Worm (Caenorhabditis elegans) whole organism, L1 larva: ENCODE data around the gene lars-1.
A peak's percentile ranks its signal among the peaks of the same experiment; 100 is the strongest.

Experiments
- C16A3.4 ChIP-seq: fragments of 150-350 bp; optimal IDR thresholded peaks from 2 replicates; lab custom pipeline; 2014; ENCODE audit warnings: missing biosample characterization, missing genetic modification characterization
- F16B12.6 ChIP-seq: fragments of 150-350 bp; optimal IDR thresholded peaks from 2 replicates; lab custom pipeline; 2014; ENCODE audit warnings: missing biosample characterization, missing genetic modification characterization
- Y116A8C.19 ChIP-seq: sonication (generic microtip); optimal IDR thresholded peaks from 2 replicates; lab custom pipeline; 2016; ENCODE audit warnings: missing compliant biosample characterization, missing genetic modification characterization, borderline replicate concordance
- alr-1 ChIP-seq: fragments of 200-800 bp; sonication (Bioruptor generic); optimal IDR thresholded peaks from 2 replicates; lab custom pipeline; 2018; ENCODE audit warnings: borderline replicate concordance, mild to moderate bottlenecking, missing genetic modification characterization, missing compliant biosample characterization
- blmp-1 ChIP-seq: fragments of 150-350 bp; optimal IDR thresholded peaks from 2 replicates; lab custom pipeline; 2014; ENCODE audit warnings: missing biosample characterization, missing genetic modification characterization
- ceh-8 ChIP-seq: fragments of 200-800 bp; sonication (Bioruptor generic); optimal IDR thresholded peaks from 2 replicates; lab custom pipeline; 2018; ENCODE audit warnings: mild to moderate bottlenecking, missing genetic modification characterization, moderate library complexity, missing compliant biosample characterization
- ceh-82 ChIP-seq, 3 experiments: fragments of 150-350 bp in 1 of 3; sonication (generic microtip) in 2 of 3; optimal IDR thresholded peaks; 2 replicates each; lab custom pipeline; 2014 to 2017; ENCODE audit warnings: missing biosample characterization in 3 of 3, missing genetic modification characterization in 3 of 3
- ceh-88 ChIP-seq: fragments of 200-800 bp; sonication (Bioruptor generic); IDR thresholded peaks from 2 replicates; pipeline ENCODE4 v1.3.6; 2022; ENCODE audit warnings: missing genetic modification characterization, missing compliant biosample characterization
- ceh-90 ChIP-seq: sonication (generic microtip); optimal IDR thresholded peaks from 2 replicates; lab custom pipeline; 2016; ENCODE audit warnings: missing genetic modification characterization, missing compliant biosample characterization
- egl-13 ChIP-seq: sonication (generic microtip); optimal IDR thresholded peaks from 2 replicates; lab custom pipeline; 2016; ENCODE audit warnings: missing genotype, missing genetic modification reagents, missing genetic modification characterization, missing compliant biosample characterization
- elt-2 ChIP-seq: sonication (generic microtip); optimal IDR thresholded peaks from 2 replicates; lab custom pipeline; 2016; ENCODE audit warnings: missing genetic modification characterization, mild to moderate bottlenecking, inconsistent platforms, missing compliant biosample characterization, missing genetic modification reagents
- elt-3 ChIP-seq, 6 experiments: fragments of 150-350 bp in 1 of 6; sonication (generic microtip); optimal IDR thresholded peaks; 2 replicates each; lab custom pipeline; 2017 to 2018; ENCODE audit warnings: missing biosample characterization in 6 of 6, missing genetic modification characterization in 6 of 6, inconsistent platforms in 1 of 6
- ets-5 ChIP-seq: fragments of 200-800 bp; sonication (Bioruptor generic); IDR thresholded peaks from 2 replicates; pipeline ENCODE4 v1.3.6; 2022; ENCODE audit warnings: missing genetic modification characterization, missing compliant biosample characterization
- fkh-4 ChIP-seq: sonication (generic microtip); optimal IDR thresholded peaks from 2 replicates; lab custom pipeline; 2016; ENCODE audit warnings: missing compliant biosample characterization, missing genetic modification characterization, borderline replicate concordance
- fos-1 ChIP-seq: fragments of 150-350 bp; optimal IDR thresholded peaks from 2 replicates; lab custom pipeline; 2014; ENCODE audit warnings: missing biosample characterization, missing genetic modification characterization
- irx-1 ChIP-seq: sonication (generic microtip); optimal IDR thresholded peaks from 2 replicates; lab custom pipeline; 2016; ENCODE audit warnings: missing genetic modification characterization, missing compliant biosample characterization
- lin-14 ChIP-seq: fragments of 200-800 bp; sonication (Bioruptor generic); optimal IDR thresholded peaks from 2 replicates; lab custom pipeline; 2018; ENCODE audit warnings: mild to moderate bottlenecking, missing genetic modification characterization, moderate library complexity, missing compliant biosample characterization
- lin-15B ChIP-seq: fragments of 150-350 bp; sonication (generic microtip); optimal IDR thresholded peaks from 3 replicates; lab custom pipeline; 2014; ENCODE audit warnings: missing biosample characterization, missing genetic modification characterization
- lir-3 ChIP-seq: sonication (generic microtip); optimal IDR thresholded peaks from 2 replicates; lab custom pipeline; 2016; ENCODE audit warnings: mild to moderate bottlenecking, missing genetic modification characterization, moderate library complexity, missing compliant biosample characterization; ENCODE audit not compliant: poor library complexity
- lsy-2 ChIP-seq, 2 experiments: fragments of 150-350 bp; optimal IDR thresholded peaks; 2 replicates each; lab custom pipeline; 2014; ENCODE audit warnings: missing biosample characterization in 2 of 2, missing genetic modification characterization in 2 of 2
- mab-9 ChIP-seq: fragments of 200-800 bp; sonication (Bioruptor generic); IDR thresholded peaks from 2 replicates; pipeline ENCODE4 v1.3.6; 2022; ENCODE audit warnings: missing genetic modification reagents, missing genetic modification characterization, missing compliant biosample characterization
- mdl-1 ChIP-seq, 2 experiments: fragments of 150-350 bp; optimal IDR thresholded peaks; 2 replicates each; lab custom pipeline; 2014 to 2017; ENCODE audit warnings: missing biosample characterization in 2 of 2, missing genetic modification characterization in 2 of 2, inconsistent platforms in 1 of 2
- nhr-11 ChIP-seq: fragments of 150-350 bp; optimal IDR thresholded peaks from 2 replicates; lab custom pipeline; 2014; ENCODE audit warnings: missing biosample characterization, missing genetic modification characterization
- nhr-12 ChIP-seq: sonication (generic microtip); optimal IDR thresholded peaks from 2 replicates; lab custom pipeline; 2017; ENCODE audit warnings: missing biosample characterization, missing genetic modification characterization
- nhr-19 ChIP-seq: fragments of 200-800 bp; sonication (Bioruptor generic); conservative IDR thresholded peaks from 2 replicates; pipeline ENCODE4 v1.3.6; 2022; ENCODE audit warnings: missing genetic modification characterization, missing compliant biosample characterization
- nhr-237 ChIP-seq: fragments of 150-350 bp; optimal IDR thresholded peaks from 2 replicates; lab custom pipeline; 2014; ENCODE audit warnings: missing biosample characterization, missing genetic modification characterization
- nhr-28 ChIP-seq: fragments of 150-350 bp; optimal IDR thresholded peaks from 2 replicates; lab custom pipeline; 2014; ENCODE audit warnings: missing biosample characterization, missing genetic modification characterization
- nhr-47 ChIP-seq: sonication (generic microtip); optimal IDR thresholded peaks from 2 replicates; lab custom pipeline; 2016; ENCODE audit warnings: mild to moderate bottlenecking, missing genetic modification characterization, moderate library complexity, missing compliant biosample characterization
- nhr-76 ChIP-seq: sonication (generic microtip); optimal IDR thresholded peaks from 2 replicates; lab custom pipeline; 2017; ENCODE audit warnings: missing biosample characterization, missing genetic modification characterization
- nhr-85 ChIP-seq: sonication (generic microtip); peaks from one replicate; lab custom pipeline; 2016; ENCODE audit warnings: missing genetic modification characterization, inconsistent platforms, missing compliant biosample characterization
- nhr-90 ChIP-seq: sonication (generic microtip); optimal IDR thresholded peaks from 2 replicates; lab custom pipeline; 2016; ENCODE audit warnings: mild to moderate bottlenecking, missing genetic modification characterization, missing compliant biosample characterization; ENCODE audit not compliant: poor library complexity
- pax-3 ChIP-seq: fragments of 200-800 bp; sonication (Bioruptor generic); optimal IDR thresholded peaks from 2 replicates; lab custom pipeline; 2018; ENCODE audit warnings: mild to moderate bottlenecking, missing genetic modification characterization, moderate library complexity, missing compliant biosample characterization
- rnt-1 ChIP-seq: sonication (generic microtip); optimal IDR thresholded peaks from 2 replicates; lab custom pipeline; 2016; ENCODE audit warnings: mild to moderate bottlenecking, missing genetic modification characterization, moderate library complexity, missing compliant biosample characterization
- skn-1 ChIP-seq: fragments of 150-350 bp; optimal IDR thresholded peaks from 2 replicates; lab custom pipeline; 2014; ENCODE audit warnings: missing biosample characterization, missing genetic modification characterization
- snpc-4 ChIP-seq: fragments of 150-350 bp; optimal IDR thresholded peaks from 2 replicates; lab custom pipeline; 2014; ENCODE audit warnings: missing biosample characterization, missing genetic modification characterization
- snu-23 ChIP-seq: sonication (generic microtip); optimal IDR thresholded peaks from 2 replicates; lab custom pipeline; 2016; ENCODE audit warnings: missing genetic modification characterization, missing compliant biosample characterization
- sptf-1 ChIP-seq: fragments of 150-350 bp; optimal IDR thresholded peaks from 2 replicates; lab custom pipeline; 2014; ENCODE audit warnings: missing biosample characterization, missing genetic modification characterization
- swsn-7 ChIP-seq: sonication (generic microtip); optimal IDR thresholded peaks from 2 replicates; lab custom pipeline; 2016; ENCODE audit warnings: missing genetic modification characterization, missing compliant biosample characterization
- tbx-2 ChIP-seq: sonication (generic microtip); optimal IDR thresholded peaks from 2 replicates; lab custom pipeline; 2016; ENCODE audit warnings: missing genetic modification characterization, missing compliant biosample characterization
- tlp-1 ChIP-seq: fragments of 150-350 bp; optimal IDR thresholded peaks from 2 replicates; lab custom pipeline; 2014; ENCODE audit warnings: missing biosample characterization, missing genetic modification characterization
- unc-130 ChIP-seq: fragments of 150-350 bp; optimal IDR thresholded peaks from 2 replicates; lab custom pipeline; 2017; ENCODE audit warnings: missing biosample characterization, missing genetic modification characterization, inconsistent platforms
- unc-62 ChIP-seq: fragments of 150-350 bp; optimal IDR thresholded peaks from 2 replicates; lab custom pipeline; 2014; ENCODE audit warnings: missing biosample characterization, missing genetic modification reagents, missing genetic modification characterization
- vab-15 ChIP-seq: sonication (generic microtip); optimal IDR thresholded peaks from 2 replicates; lab custom pipeline; 2017; ENCODE audit warnings: missing genotype, mild to moderate bottlenecking, missing genetic modification characterization, missing compliant biosample characterization
- xbp-1 ChIP-seq: sonication (generic microtip); optimal IDR thresholded peaks from 2 replicates; lab custom pipeline; 2016; ENCODE audit warnings: missing genetic modification characterization, missing compliant biosample characterization
- zag-1 ChIP-seq: fragments of 150-350 bp; optimal IDR thresholded peaks from 2 replicates; lab custom pipeline; 2014; ENCODE audit warnings: missing biosample characterization, missing genetic modification characterization
- zip-4 ChIP-seq: fragments of 200-800 bp; sonication (Bioruptor generic); optimal IDR thresholded peaks from 2 replicates; lab custom pipeline; 2018; ENCODE audit warnings: mild to moderate bottlenecking, missing genetic modification characterization, moderate library complexity, missing compliant biosample characterization
- ztf-4 ChIP-seq: fragments of 150-350 bp; optimal IDR thresholded peaks from 2 replicates; lab custom pipeline; 2014; ENCODE audit warnings: missing biosample characterization, missing genetic modification characterization

lars-1 gene

ce11 chrIII:4195306-4196008, 8.9 kb upstream of the lars-1 start (continued):
- TF ChIP-seq tlp-1 (tag; lab: Kevin White, UChicago): no peak
- peak; percentile 22 for TF ChIP-seq lin-14
- no peak for TF ChIP-seq nhr-28 (tag; lab: Kevin White, UChicago)
- TF ChIP-seq elt-3 (tag; optimal IDR thresholded peaks at IDR 0.05; lab: Kevin White, UChicago): no peak
- no peak for TF ChIP-seq F16B12.6 (tag; lab: Kevin White, UChicago)
- no peak for TF ChIP-seq egl-13 (tag; lab: Kevin White, UChicago)
- peak; percentile 77 for TF ChIP-seq blmp-1
- no peak for TF ChIP-seq nhr-12 (tag; lab: Kevin White, UChicago)
- no peak for TF ChIP-seq ceh-88
- TF ChIP-seq lsy-2 (tag; optimal IDR thresholded peaks at IDR 0.05; lab: Kevin White, UChicago): peak; percentile 2 to 51
- TF ChIP-seq Y116A8C.19 (tag; lab: Kevin White, UChicago): no peak
- no peak for TF ChIP-seq ets-5 (GFP tag; lab: Robert Waterston, UW)
- peak; percentile 35 for TF ChIP-seq fos-1
- peak; percentile 35 for TF ChIP-seq irx-1
- TF ChIP-seq unc-130: peak; percentile 13
- TF ChIP-seq lin-15B (tag; lab: Kevin White, UChicago): no peak
- no peak for TF ChIP-seq vab-15 (tag; lab: Kevin White, UChicago)
- TF ChIP-seq nhr-11: no peak
- peak; percentile 80 for TF ChIP-seq nhr-85 (tag; lab: Kevin White, UChicago)
- no peak for TF ChIP-seq sptf-1 (tag; lab: Kevin White, UChicago)
- TF ChIP-seq swsn-7 (tag; lab: Kevin White, UChicago): peak; percentile 21
- no peak for TF ChIP-seq zag-1
- TF ChIP-seq ceh-82 (tag; optimal IDR thresholded peaks at IDR 0.05; lab: Kevin White, UChicago): no peak
- no peak for TF ChIP-seq unc-62
- peak; percentile 11 for TF ChIP-seq lir-3 (tag; lab: Kevin White, UChicago)
- TF ChIP-seq fkh-4 (tag; lab: Kevin White, UChicago): peak; percentile 32
- TF ChIP-seq mdl-1 (tag; optimal IDR thresholded peaks at IDR 0.05; lab: Kevin White, UChicago): no peak
- TF ChIP-seq nhr-19: peak; percentile 60
- no peak for TF ChIP-seq nhr-237
- peak; percentile 53 for TF ChIP-seq rnt-1 (tag; lab: Kevin White, UChicago)
- no peak for TF ChIP-seq skn-1 (tag; lab: Kevin White, UChicago)
- peak; percentile 45 for TF ChIP-seq pax-3 (tag; lab: Kevin White, UChicago)

ce11 chrIII:4194349-4195110, 7.9 kb upstream of the lars-1 start:
- TF ChIP-seq rnt-1 (tag; lab: Kevin White, UChicago) (peak; percentile 14), ztf-4 (tag; lab: Kevin White, UChicago) (peak; percentile 34), nhr-85 (tag; lab: Kevin White, UChicago) (peak; percentile 72), ceh-90 (no peak), mab-9 (0 out of 2 replicates have a peak, but pooled peaks have one; percentile 1), alr-1 (tag; lab: Kevin White, UChicago) (no peak)

- TF ChIP-seq snpc-4 (peak; percentile 69), ceh-88 (no peak), tbx-2 (tag; lab: Kevin White, UChicago) (peak; percentile 86), nhr-90 (peak; percentile 80), C16A3.4 (tag; lab: Kevin White, UChicago) (peak; percentile 79), swsn-7 (tag; lab: Kevin White, UChicago) (peak; percentile 78), lsy-2 (tag; optimal IDR thresholded peaks at IDR 0.05; lab: Kevin White, UChicago) (peak; percentile 80 to 93), elt-2 (tag; lab: Kevin White, UChicago) (peak; percentile 89), zip-4 (GFP tag; lab: Kevin White, UChicago) (peak; percentile 99), alr-1 (tag; lab: Kevin White, UChicago) (no peak), nhr-76 (tag; lab: Kevin White, UChicago) (no peak), nhr-47 (tag; lab: Kevin White, UChicago) (peak; percentile 88), pax-3 (tag; lab: Kevin White, UChicago) (peak; percentile 85), vab-15 (tag; lab: Kevin White, UChicago) (peak; percentile 13), F16B12.6 (tag; lab: Kevin White, UChicago) (peak; percentile 44), nhr-85 (tag; lab: Kevin White, UChicago) (peak; percentile 73), snu-23 (GFP tag; lab: Kevin White, UChicago) (peak; percentile 93), ceh-8 (GFP tag; lab: Kevin White, UChicago) (peak; percentile 30), ztf-4 (tag; lab: Kevin White, UChicago) (peak; percentile 66), lir-3 (tag; lab: Kevin White, UChicago) (peak; percentile 59), xbp-1 (tag; lab: Kevin White, UChicago) (no peak)
These were observed 7.1 kb upstream of the lars-1 start, which contains the start of gene xbp-1 for ce11 chrIII:4193659-4194103. Gene xbp-1, plus strand, starts transcription at chrIII:4193809.
